Worm (Caenorhabditis elegans): ENCODE data around the gene ZK105.8.

ZK105.8 gene

ce11 chrV:7744068-7744467 is 19.8 kb downstream of the ZK105.8 start (continued):
- TF ChIP-seq ztf-25 (GFP tag; IDR thresholded peaks at IDR 0.05) (no peak), B0261.1 (tag; optimal IDR thresholded peaks at IDR 0.05) (no peak), nhr-27 (tag; optimal IDR thresholded peaks at IDR 0.05) (no peak), ztf-28 (GFP tag; IDR thresholded peaks at IDR 0.05) (no peak), aptf-2 (GFP tag; conservative IDR thresholded peaks at IDR 0.05) (no peak), ztf-22 (GFP tag; optimal IDR thresholded peaks at IDR 0.05) (peak; percentile 93), sptf-2 (GFP tag; optimal IDR thresholded peaks at IDR 0.05) (no peak), attf-6 (GFP tag; IDR thresholded peaks at IDR 0.05) (no peak), hlh-26 (GFP tag; conservative IDR thresholded peaks at IDR 0.05) (no peak), chd-7 (tag; optimal IDR thresholded peaks at IDR 0.05) (peak; percentile 71), F39B2.1 (GFP tag; IDR thresholded peaks at IDR 0.05) (no peak), Y79H2A.3 (GFP tag; conservative IDR thresholded peaks at IDR 0.05) (no peak), nfyb-1 (GFP tag; IDR thresholded peaks at IDR 0.05) (peak; percentile 20; the same call in 1 of the 2 replicates), nhr-90 (tag; optimal IDR thresholded peaks at IDR 0.05) (peak; percentile 3), F33H1.4 (GFP tag; IDR thresholded peaks at IDR 0.05) (no peak), somi-1 (GFP tag; optimal IDR thresholded peaks at IDR 0.05) (no peak), akir-1 (GFP tag; optimal IDR thresholded peaks at IDR 0.05) (no peak), F22D6.2 (tag; optimal IDR thresholded peaks at IDR 0.05) (no peak), Y95B8A.8 (GFP tag; IDR thresholded peaks at IDR 0.05) (no peak), K11D2.4 (GFP tag; IDR thresholded peaks at IDR 0.05) (no peak), F37B4.10 (GFP tag; IDR thresholded peaks at IDR 0.05) (no peak), lin-35 (GFP tag; optimal IDR thresholded peaks at IDR 0.05) (no peak), Y67H2A.10 (GFP tag; conservative IDR thresholded peaks at IDR 0.05) (no peak), snpc-4 (GFP tag; optimal IDR thresholded peaks at IDR 0.05) (no peak), snpc-4 (tag; optimal IDR thresholded peaks at IDR 0.05) (peak in 2 of 4 experiments; percentile 9 to 45), F49E8.2 (tag; optimal IDR thresholded peaks at IDR 0.05; ENCODE audit: insufficient read depth) (no peak), atf-7 (tag; optimal IDR thresholded peaks at IDR 0.05) (peak; percentile 72), sdz-38 (tag; optimal IDR thresholded peaks at IDR 0.05) (no peak), Y53G8AR.9 (GFP tag; conservative IDR thresholded peaks at IDR 0.05) (0 out of 2 replicates have a peak, but pooled peaks have one; percentile 47), tlf-1 (GFP tag; optimal IDR thresholded peaks at IDR 0.05) (no peak), lir-1 (GFP tag; conservative IDR thresholded peaks at IDR 0.05) (0 out of 2 replicates have a peak, but pooled peaks have one; percentile 11), attf-3 (GFP tag; conservative IDR thresholded peaks at IDR 0.05) (no peak), madf-10 (tag; optimal IDR thresholded peaks at IDR 0.05) (peak; percentile 11), dox-1 (GFP tag; IDR thresholded peaks at IDR 0.05) (peak; percentile 87), tbx-9 (tag; optimal IDR thresholded peaks at IDR 0.05; ENCODE audit: borderline replicate concordance) (no peak), madf-6 (GFP tag; IDR thresholded peaks at IDR 0.05) (no peak), cebp-2 (GFP tag; IDR thresholded peaks at IDR 0.05) (no peak), athp-1 (tag; optimal IDR thresholded peaks at IDR 0.05) (no peak), unc-62 (GFP tag; optimal IDR thresholded peaks at IDR 0.05) (peak; percentile 98), ztf-6 (GFP tag; IDR thresholded peaks at IDR 0.05) (no peak), tbp1 (GFP tag; optimal IDR thresholded peaks at IDR 0.05) (peak; percentile 59), hrde-1 (tag; optimal IDR thresholded peaks at IDR 0.05; ENCODE audit: borderline replicate concordance) (no peak), nhr-80 (tag; optimal IDR thresholded peaks at IDR 0.05) (peak; percentile 99), ZK185.1 (tag; optimal IDR thresholded peaks at IDR 0.05; ENCODE audit: poor library complexity, severe bottlenecking) (peak; percentile 21), ekl-4 (GFP tag; IDR thresholded peaks at IDR 0.05) (no peak), pbrm-1 (GFP tag; IDR thresholded peaks at IDR 0.05) (no peak), ets-4 (GFP tag; optimal IDR thresholded peaks at IDR 0.05) (peak; percentile 98), nfya-2 (GFP tag; IDR thresholded peaks at IDR 0.05) (no peak), egl-18 (GFP tag; IDR thresholded peaks at IDR 0.05) (no peak)
